Fruit fly (Drosophila melanogaster) whole organism, embryonic: ENCODE data around the gene MtnD.

Experiments
- Adf1 ChIP-seq: fragments of 200-800 bp; sonication (Bioruptor generic); IDR thresholded peaks from 2 replicates; pipeline ENCODE4 v1.3.6; 2022; ENCODE audit warnings: missing biosample characterization, missing genetic modification characterization
- CG10431 ChIP-seq: fragments of 200-800 bp; sonication (Bioruptor generic); optimal IDR thresholded peaks from 3 replicates; lab custom pipeline; 2018; ENCODE audit warnings: missing biosample characterization, mild to moderate bottlenecking, missing genetic modification characterization
- CG11560 ChIP-seq: fragments of 200-800 bp; sonication (Bioruptor generic); IDR thresholded peaks from 3 replicates; pipeline ENCODE4 v1.3.6; 2022; ENCODE audit warnings: missing biosample characterization, missing genetic modification characterization
- CG12744 ChIP-seq: fragments of 200-800 bp; sonication (Bioruptor generic); optimal IDR thresholded peaks from 2 replicates; lab custom pipeline; 2016; ENCODE audit warnings: missing biosample characterization, missing genetic modification characterization
- CG14441 ChIP-seq: fragments of 200-800 bp; sonication (Bioruptor generic); IDR thresholded peaks from 2 replicates; pipeline ENCODE4 v1.3.6; 2022; ENCODE audit warnings: missing biosample characterization, missing genetic modification characterization
- CG14965 ChIP-seq: fragments of 200-800 bp; sonication (Bioruptor generic); optimal IDR thresholded peaks from 2 replicates; lab custom pipeline; 2016; ENCODE audit warnings: missing biosample characterization, missing genetic modification characterization, borderline replicate concordance
- CG1647 ChIP-seq: fragments of 200-800 bp; sonication (Bioruptor generic); optimal IDR thresholded peaks from 3 replicates; lab custom pipeline; 2016; ENCODE audit warnings: missing biosample characterization, missing genetic modification characterization
- CG17186 ChIP-seq: fragments of 200-800 bp; sonication (Bioruptor generic); optimal IDR thresholded peaks from 3 replicates; lab custom pipeline; 2017; ENCODE audit warnings: missing biosample characterization, missing genetic modification reagents, missing genetic modification characterization
- CG31224 ChIP-seq: fragments of 200-800 bp; sonication (Bioruptor generic); IDR thresholded peaks from 2 replicates; pipeline ENCODE4 v1.3.6; 2022; ENCODE audit warnings: missing biosample characterization, missing genetic modification characterization
- CG4820 ChIP-seq: fragments of 200-800 bp; sonication (Bioruptor generic); optimal IDR thresholded peaks from 3 replicates; lab custom pipeline; 2016; ENCODE audit warnings: missing biosample characterization, missing genetic modification characterization
- CG6254 ChIP-seq: fragments of 200-800 bp; sonication (Bioruptor generic); optimal IDR thresholded peaks from 3 replicates; lab custom pipeline; 2017; ENCODE audit warnings: mild to moderate bottlenecking, missing biosample characterization, missing genetic modification reagents, missing genetic modification characterization
- CG7987 ChIP-seq: fragments of 200-800 bp; sonication (Bioruptor generic); optimal IDR thresholded peaks from 2 replicates; lab custom pipeline; 2018; ENCODE audit warnings: missing biosample characterization, mild to moderate bottlenecking, missing genetic modification characterization, moderate library complexity
- CG8359 ChIP-seq: fragments of 200-800 bp; sonication (Bioruptor generic); optimal IDR thresholded peaks from 2 replicates; lab custom pipeline; 2017; ENCODE audit warnings: missing biosample characterization, mild to moderate bottlenecking, missing genetic modification characterization, borderline replicate concordance
- CkIIα-i1 ChIP-seq: fragments of 200-800 bp; sonication (Bioruptor generic); IDR thresholded peaks from 2 replicates; pipeline ENCODE4 v1.3.6; 2022; ENCODE audit warnings: missing biosample characterization, missing genetic modification characterization
- D19A ChIP-seq: fragments of 200-800 bp; optimal IDR thresholded peaks from 3 replicates; lab custom pipeline; 2019; ENCODE audit warnings: missing biosample characterization, mild to moderate bottlenecking, missing genetic modification characterization, moderate library complexity
- Dad ChIP-seq: fragments of 200-800 bp; sonication (Bioruptor generic); optimal IDR thresholded peaks from 3 replicates; lab custom pipeline; 2016; ENCODE audit warnings: missing biosample characterization, missing genetic modification characterization
- Dref ChIP-seq: fragments of 200-800 bp; sonication (Bioruptor generic); IDR thresholded peaks from 2 replicates; pipeline ENCODE4 v1.3.6; 2022; ENCODE audit warnings: missing biosample characterization, missing genetic modification characterization
- Eip74EF ChIP-seq, 2 experiments: fragments of 200-800 bp in 1 of 2; fragments of >200 bp in 1 of 2; sonication (Bioruptor generic) in 1 of 2; optimal IDR thresholded peaks; 2 replicates each; lab custom pipeline; 2017 to 2019; ENCODE audit warnings: missing biosample characterization in 2 of 2, missing genetic modification characterization in 2 of 2, mild to moderate bottlenecking in 1 of 2, moderate library complexity in 1 of 2
- Hey ChIP-seq: fragments of 200-800 bp; sonication (Bioruptor generic); optimal IDR thresholded peaks from 3 replicates; lab custom pipeline; 2018; ENCODE audit warnings: missing biosample characterization, mild to moderate bottlenecking, missing genetic modification characterization
- Hmx ChIP-seq: fragments of 200-800 bp; sonication (Bioruptor generic); optimal IDR thresholded peaks from 2 replicates; lab custom pipeline; 2016; ENCODE audit warnings: missing biosample characterization, missing genetic modification characterization
- Hr78 ChIP-seq, 2 experiments: fragments of 200-800 bp in 1 of 2; fragments of >200 bp in 1 of 2; sonication (Bioruptor generic) in 1 of 2; optimal IDR thresholded peaks; 2 replicates each; lab custom pipeline; 2017 to 2019; ENCODE audit warnings: missing biosample characterization in 2 of 2, missing genetic modification characterization in 2 of 2, mild to moderate bottlenecking in 1 of 2, moderate library complexity in 1 of 2
- Jarid2 ChIP-seq: fragments of 200-800 bp; sonication (Bioruptor generic); optimal IDR thresholded peaks from 3 replicates; lab custom pipeline; 2017; ENCODE audit warnings: mild to moderate bottlenecking, missing biosample characterization, missing genetic modification reagents, missing genetic modification characterization
- MESR4 ChIP-seq: fragments of 200-800 bp; sonication (Bioruptor generic); optimal IDR thresholded peaks from 2 replicates; lab custom pipeline; 2018; ENCODE audit warnings: missing biosample characterization, mild to moderate bottlenecking, missing genetic modification characterization, moderate library complexity
- Scr ChIP-seq: fragments of 200-800 bp; sonication (Bioruptor generic); IDR thresholded peaks from 2 replicates; pipeline ENCODE4 v1.3.6; 2022; ENCODE audit warnings: missing biosample characterization, missing genetic modification characterization; ENCODE audit not compliant: partially characterized antibody
- Ssrp ChIP-seq: fragments of 200-800 bp; sonication (Bioruptor generic); optimal IDR thresholded peaks from 2 replicates; lab custom pipeline; 2018; ENCODE audit warnings: missing biosample characterization, mild to moderate bottlenecking, missing genetic modification characterization, moderate library complexity
- Stat92E ChIP-seq, 3 experiments: fragments of >200 bp in 2 of 3; fragments of 200-800 bp in 1 of 3; sonication (Bioruptor generic) in 1 of 3; optimal IDR thresholded peaks; 2 replicates each; lab custom pipeline; 2017 to 2019; ENCODE audit warnings: missing biosample characterization in 3 of 3, missing genetic modification characterization in 3 of 3, mild to moderate bottlenecking in 1 of 3, moderate library complexity in 1 of 3
- Taf1 ChIP-seq: fragments of 200-800 bp; sonication (Bioruptor generic); IDR thresholded peaks from 2 replicates; pipeline ENCODE4 v1.3.6; 2022; ENCODE audit warnings: missing biosample characterization, missing genetic modification characterization
- Usf ChIP-seq: fragments of 200-800 bp; sonication (Bioruptor generic); optimal IDR thresholded peaks from 2 replicates; lab custom pipeline; 2017; ENCODE audit warnings: missing genotype, missing biosample characterization, missing genetic modification characterization
- Xrp1 ChIP-seq: fragments of 200-800 bp; sonication (Bioruptor generic); IDR thresholded peaks from 2 replicates; pipeline ENCODE4 v1.3.6; 2022; ENCODE audit warnings: missing biosample characterization, missing genetic modification characterization
- bsh ChIP-seq, 2 experiments: fragments of 200-800 bp; sonication (Bioruptor generic); optimal IDR thresholded peaks; 2 replicates each; lab custom pipeline; 2017 to 2018; ENCODE audit warnings: mild to moderate bottlenecking in 2 of 2, missing biosample characterization in 2 of 2, missing genetic modification characterization in 2 of 2, moderate library complexity in 1 of 2
- chinmo ChIP-seq: fragments of 200-800 bp; sonication (Bioruptor generic); IDR thresholded peaks from 4 replicates; pipeline ENCODE4 v1.3.6; 2022; ENCODE audit warnings: missing biosample characterization, missing genetic modification characterization; ENCODE audit not compliant: partially characterized antibody
- fu2 ChIP-seq: fragments of 200-800 bp; sonication (Bioruptor generic); optimal IDR thresholded peaks from 2 replicates; lab custom pipeline; 2016; ENCODE audit warnings: missing biosample characterization, missing genetic modification characterization
- gro ChIP-seq: fragments of 200-800 bp; sonication (Bioruptor generic); optimal IDR thresholded peaks from 2 replicates; lab custom pipeline; 2016; ENCODE audit warnings: missing biosample characterization, missing genetic modification characterization
- kay ChIP-seq: fragments of 200-800 bp; sonication (Bioruptor generic); optimal IDR thresholded peaks from 2 replicates; lab custom pipeline; 2016; ENCODE audit warnings: missing biosample characterization, missing genetic modification characterization
- oc ChIP-seq: fragments of 200-800 bp; sonication (Bioruptor generic); optimal IDR thresholded peaks from 2 replicates; lab custom pipeline; 2018; ENCODE audit warnings: missing biosample characterization, mild to moderate bottlenecking, missing genetic modification characterization, moderate library complexity
- odd ChIP-seq: fragments of 200-800 bp; sonication (Bioruptor generic); optimal IDR thresholded peaks from 2 replicates; lab custom pipeline; 2017; ENCODE audit warnings: missing biosample characterization, mild to moderate bottlenecking, missing genetic modification characterization
- pnt ChIP-seq: fragments of 200-800 bp; sonication (Bioruptor generic); optimal IDR thresholded peaks from 3 replicates; lab custom pipeline; 2016; ENCODE audit warnings: missing biosample characterization, missing genetic modification characterization
- pros ChIP-seq: fragments of 200-800 bp; sonication (Bioruptor generic); optimal IDR thresholded peaks from 3 replicates; lab custom pipeline; 2019; ENCODE audit warnings: missing biosample characterization, mild to moderate bottlenecking, missing genetic modification characterization, moderate library complexity
- sens ChIP-seq: fragments of 200-800 bp; sonication (Bioruptor generic); peaks from one replicate; lab custom pipeline; 2016; ENCODE audit warnings: missing biosample characterization, missing genetic modification characterization
- seq ChIP-seq: fragments of 200-800 bp; sonication (Bioruptor generic); IDR thresholded peaks from 2 replicates; pipeline ENCODE4 v1.3.6; 2022; ENCODE audit warnings: missing biosample characterization, missing genetic modification characterization
- sob ChIP-seq: fragments of 200-800 bp; sonication (Bioruptor generic); IDR thresholded peaks from 2 replicates; pipeline ENCODE4 v1.3.6; 2022; ENCODE audit warnings: missing biosample characterization, missing genetic modification characterization
- sr ChIP-seq: fragments of 200-800 bp; sonication (Bioruptor generic); IDR thresholded peaks from 3 replicates; pipeline ENCODE4 v1.3.6; 2022; ENCODE audit warnings: missing biosample characterization, missing genetic modification characterization
- stc ChIP-seq: fragments of 200-800 bp; sonication (Bioruptor generic); IDR thresholded peaks from 2 replicates; pipeline ENCODE4 v1.3.6; 2022; ENCODE audit warnings: missing biosample characterization, missing genetic modification characterization
- zen ChIP-seq: fragments of 200-800 bp; sonication (Bioruptor generic); optimal IDR thresholded peaks from 3 replicates; lab custom pipeline; 2018; ENCODE audit warnings: missing biosample characterization, mild to moderate bottlenecking, missing genetic modification characterization, moderate library complexity
- zen2 ChIP-seq: fragments of 200-800 bp; sonication (Bioruptor generic); IDR thresholded peaks from 3 replicates; pipeline ENCODE4 v1.3.6; 2022; ENCODE audit warnings: missing biosample characterization, missing genetic modification characterization; ENCODE audit not compliant: partially characterized antibody

MtnD gene

dm6 chr3R:20549017-20549854, 14.5 kb downstream of the MtnD start (continued):
- no peak for TF ChIP-seq zen (tag; lab: Kevin White, UChicago)
- no peak for TF ChIP-seq Hmx
- TF ChIP-seq MESR4 (GFP tag; lab: Kevin White, UChicago), result no peak
- no peak for TF ChIP-seq oc (tag; lab: Kevin White, UChicago)
- no peak for TF ChIP-seq CG14965 (GFP tag; lab: Kevin White, UChicago)
- TF ChIP-seq sr (GFP tag; lab: Robert Waterston, UW), result no peak
- TF ChIP-seq zen2, result no peak
- no peak for TF ChIP-seq Stat92E (GFP tag; optimal IDR thresholded peaks at IDR 0.05; lab: Kevin White, UChicago)
- no peak for TF ChIP-seq gro (GFP tag; lab: Kevin White, UChicago)
- TF ChIP-seq odd (GFP tag; lab: Kevin White, UChicago), result no peak
- TF ChIP-seq CG4820 (GFP tag; lab: Kevin White, UChicago), result no peak
- no peak for TF ChIP-seq Ssrp
- TF ChIP-seq pnt (GFP tag; lab: Kevin White, UChicago), result no peak
- no peak for TF ChIP-seq CG12744 (GFP tag; lab: Kevin White, UChicago)
- no peak for TF ChIP-seq Eip74EF (GFP tag; optimal IDR thresholded peaks at IDR 0.05; lab: Kevin White, UChicago)
- no peak for TF ChIP-seq CG1647 (GFP tag; lab: Kevin White, UChicago)
- TF ChIP-seq CG6254 (GFP tag; lab: Kevin White, UChicago), result no peak
- no peak for TF ChIP-seq stc (GFP tag; lab: Robert Waterston, UW)
- no peak for TF ChIP-seq CG17186
- TF ChIP-seq fu2 (GFP tag; lab: Kevin White, UChicago), result no peak
- TF ChIP-seq CG11560 (tag; lab: Robert Waterston, UW), result no peak
- TF ChIP-seq Xrp1 (GFP tag; lab: Robert Waterston, UW), result no peak
- no peak for TF ChIP-seq Hr78 (GFP tag; optimal IDR thresholded peaks at IDR 0.05; lab: Kevin White, UChicago)
- TF ChIP-seq Usf (GFP tag; lab: Kevin White, UChicago), result no peak
- no peak for TF ChIP-seq CkIIα-i1
- no peak for TF ChIP-seq Scr (GFP tag; lab: Robert Waterston, UW)
- TF ChIP-seq sob, result no peak
- 0 out of 4 replicates have a peak, but pooled peaks have one; percentile 34 for TF ChIP-seq chinmo (GFP tag; lab: Robert Waterston, UW)
- TF ChIP-seq Dref (GFP tag; lab: Robert Waterston, UW), result no peak
- no peak for TF ChIP-seq CG10431 (GFP tag; lab: Kevin White, UChicago)
- TF ChIP-seq Jarid2 (GFP tag; lab: Kevin White, UChicago), result no peak
- TF ChIP-seq pros (GFP tag; lab: Kevin White, UChicago), result no peak
- TF ChIP-seq kay (GFP tag; lab: Kevin White, UChicago), result no peak
- no peak for TF ChIP-seq Adf1
- no peak for TF ChIP-seq bsh (GFP tag; optimal IDR thresholded peaks at IDR 0.05; lab: Kevin White, UChicago)
- TF ChIP-seq Dad (GFP tag; lab: Kevin White, UChicago), result no peak
- TF ChIP-seq D19A (tag; lab: Kevin White, UChicago), result peak; percentile 8
- no peak for TF ChIP-seq CG31224 (GFP tag; lab: Robert Waterston, UW)
- TF ChIP-seq Taf1 (GFP tag; lab: Robert Waterston, UW), result no peak
- TF ChIP-seq seq (GFP tag; lab: Robert Waterston, UW), result no peak
- TF ChIP-seq CG8359 (GFP tag; lab: Kevin White, UChicago), result no peak
- peak; percentile 39 for TF ChIP-seq Hey (tag; lab: Kevin White, UChicago)
- TF ChIP-seq CG7987 (GFP tag; lab: Kevin White, UChicago), result peak; percentile 20
- TF ChIP-seq sens, result no peak
- TF ChIP-seq CG14441 (GFP tag; lab: Robert Waterston, UW), result peak; percentile 47; the same call in 1 of the 2 replicates
